Fruit fly (Drosophila melanogaster): ENCODE measurements around the gene TotE.

Gene TotE

DNA sequence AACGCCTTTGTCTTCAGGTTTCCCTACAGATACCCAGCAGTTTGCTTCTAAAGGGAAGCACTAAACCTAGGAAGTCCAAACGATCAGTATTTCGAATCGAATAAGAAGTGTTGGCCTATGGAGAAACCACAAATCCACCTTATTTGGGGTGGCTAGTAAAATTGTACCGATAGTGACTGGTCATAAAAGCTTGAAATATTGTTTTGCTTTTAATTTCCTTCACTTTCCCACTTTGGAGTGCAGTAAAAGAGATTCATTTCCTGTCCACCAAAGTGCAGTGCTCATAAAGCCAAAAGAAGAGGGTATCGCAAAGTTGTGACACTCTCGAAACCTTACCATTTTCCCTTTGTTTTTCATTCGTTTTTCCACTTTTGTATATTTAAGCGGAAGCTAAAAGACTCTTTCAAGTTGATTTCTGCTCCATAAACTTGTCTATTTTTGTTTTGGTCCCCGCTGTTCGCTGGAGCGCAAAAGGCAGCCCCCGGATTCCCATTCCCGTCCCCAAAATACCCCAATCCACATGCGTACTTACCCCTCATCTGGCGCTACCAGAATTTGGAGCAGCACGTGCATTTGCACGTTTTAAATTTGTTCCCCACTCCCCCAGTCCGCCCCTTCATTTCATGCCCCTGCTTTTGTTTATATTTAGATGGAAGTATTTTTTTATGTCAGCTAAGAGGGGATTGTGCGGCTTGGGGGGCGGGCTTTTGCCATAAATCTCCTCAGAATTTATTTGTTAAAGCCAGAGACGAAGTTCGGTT is 14.6 kb downstream of the TotE start:
- TF ChIP-seq N (GFP tag; optimal IDR thresholded peaks at IDR 0.05) (no peak), OdsH (GFP tag; optimal IDR thresholded peaks at IDR 0.05) (no peak), CG9705 (GFP tag; optimal IDR thresholded peaks at IDR 0.05) (no peak), br (GFP tag; optimal IDR thresholded peaks at IDR 0.05) (no peak), tai (GFP tag; optimal IDR thresholded peaks at IDR 0.05) (no peak), HLH106 (tag; optimal IDR thresholded peaks at IDR 0.05) (no peak), sv (GFP tag; optimal IDR thresholded peaks at IDR 0.05) (no peak), dsf (GFP tag; optimal IDR thresholded peaks at IDR 0.05; ENCODE audit: borderline replicate concordance) (no peak), h (GFP tag; optimal IDR thresholded peaks at IDR 0.05) (no peak), foxo (GFP tag; optimal IDR thresholded peaks at IDR 0.05) (no peak), Dfd (GFP tag; optimal IDR thresholded peaks at IDR 0.05) (no peak), Hr83 (GFP tag; optimal IDR thresholded peaks at IDR 0.05; ENCODE audit: poor library complexity, severe bottlenecking) (no peak), brk (GFP tag; optimal IDR thresholded peaks at IDR 0.05) (no peak), fru (GFP tag; optimal IDR thresholded peaks at IDR 0.05) (no peak), ey (GFP tag; optimal IDR thresholded peaks at IDR 0.05) (no peak), Jra (GFP tag; optimal IDR thresholded peaks at IDR 0.05) (no peak), Rel (GFP tag; optimal IDR thresholded peaks at IDR 0.05) (no peak), Rel (tag; optimal IDR thresholded peaks at IDR 0.05) (no peak)

DNA sequence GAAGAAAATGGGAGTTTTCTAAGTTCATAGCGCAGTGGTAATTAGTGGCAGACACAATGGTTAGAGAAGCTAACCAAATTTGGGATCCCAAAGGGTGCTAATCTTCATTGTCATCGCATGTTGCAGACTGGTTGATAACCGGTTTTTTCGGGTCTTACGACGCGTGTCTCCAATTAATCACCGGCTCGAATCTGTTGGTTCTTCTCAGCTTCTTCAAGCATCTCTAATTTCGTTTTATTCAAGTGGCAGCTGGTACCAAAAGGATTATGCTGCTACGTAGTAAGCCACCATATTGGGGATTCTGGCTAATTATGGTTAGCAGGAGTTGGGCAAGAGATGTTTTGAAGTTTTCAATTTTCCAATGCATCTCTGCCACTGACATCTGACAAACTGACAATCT is 16.3 kb downstream of the TotE start:
- TF ChIP-seq brk (GFP tag; optimal IDR thresholded peaks at IDR 0.05), result no peak
- no peak for TF ChIP-seq OdsH (GFP tag; optimal IDR thresholded peaks at IDR 0.05)
- TF ChIP-seq GATAd (GFP tag; optimal IDR thresholded peaks at IDR 0.05), result no peak
- TF ChIP-seq dmrt93B (GFP tag; optimal IDR thresholded peaks at IDR 0.05), result no peak
- TF ChIP-seq HLH106 (tag; optimal IDR thresholded peaks at IDR 0.05), result no peak
- no peak for TF ChIP-seq Myc (optimal IDR thresholded peaks at IDR 0.05)
- no peak for TF ChIP-seq Hr83 (GFP tag; optimal IDR thresholded peaks at IDR 0.05; ENCODE audit: poor library complexity, severe bottlenecking)
- no peak for TF ChIP-seq woc (GFP tag; optimal IDR thresholded peaks at IDR 0.05)
- no peak for TF ChIP-seq dl (GFP tag; optimal IDR thresholded peaks at IDR 0.05; ENCODE audit: insufficient read depth in 1 of 2, partially characterized antibody in 2 of 2)
- TF ChIP-seq br (GFP tag; optimal IDR thresholded peaks at IDR 0.05), result no peak
- TF ChIP-seq Abd-B (GFP tag; optimal IDR thresholded peaks at IDR 0.05), result no peak
- no peak for TF ChIP-seq h (GFP tag; optimal IDR thresholded peaks at IDR 0.05)
- TF ChIP-seq CG32264 (GFP tag; optimal IDR thresholded peaks at IDR 0.05), result no peak
- TF ChIP-seq sv (GFP tag; optimal IDR thresholded peaks at IDR 0.05), result no peak

DNA sequence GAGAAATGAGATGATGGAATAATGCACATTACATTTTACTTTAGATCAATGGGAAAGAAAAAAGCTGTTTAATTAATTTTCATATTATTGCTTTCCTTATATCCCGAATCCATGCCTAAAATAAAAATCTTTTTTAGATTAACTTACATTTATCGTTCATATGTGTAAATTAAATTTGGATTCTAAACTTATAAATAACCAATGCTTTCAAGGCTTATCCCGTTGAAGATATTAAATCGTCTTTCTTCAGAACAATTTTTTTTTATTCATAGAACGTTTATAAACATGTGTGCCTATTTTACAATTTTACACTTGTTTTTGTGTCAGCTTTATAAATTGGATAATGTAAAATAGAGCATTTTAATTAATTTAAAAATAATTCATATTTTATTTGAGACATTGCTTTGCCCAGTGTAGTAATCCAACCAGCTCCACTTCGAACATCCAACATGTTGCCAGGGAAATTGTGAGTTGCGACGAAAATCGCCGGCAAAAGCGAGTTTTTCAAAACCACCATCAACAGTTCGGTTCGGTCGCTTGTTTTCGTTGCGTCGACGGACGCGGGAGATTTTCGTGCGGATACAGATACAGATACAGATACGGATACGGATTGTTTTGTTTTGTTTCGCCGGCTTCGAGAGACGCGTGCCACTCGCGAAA is 17.7 kb downstream of the TotE start:
- TF ChIP-seq Vsx2 (GFP tag; optimal IDR thresholded peaks at IDR 0.05; ENCODE audit: partially characterized antibody), result peak; percentile 40
- TF ChIP-seq fru (GFP tag; optimal IDR thresholded peaks at IDR 0.05), result peak; percentile 28
- TF ChIP-seq Dif (GFP tag; optimal IDR thresholded peaks at IDR 0.05; ENCODE audit: partially characterized antibody), result peak; percentile 23
- TF ChIP-seq h (GFP tag; optimal IDR thresholded peaks at IDR 0.05), result peak; percentile 46
- TF ChIP-seq pan (optimal IDR thresholded peaks at IDR 0.05), result no peak
- TF ChIP-seq Dfd (GFP tag; optimal IDR thresholded peaks at IDR 0.05), result no peak
- TF ChIP-seq woc (GFP tag; optimal IDR thresholded peaks at IDR 0.05), result peak; percentile 8
- TF ChIP-seq Hnf4 (GFP tag; optimal IDR thresholded peaks at IDR 0.05), result no peak
- TF ChIP-seq sage (GFP tag; optimal IDR thresholded peaks at IDR 0.05), result no peak
- no peak for TF ChIP-seq jim (GFP tag; optimal IDR thresholded peaks at IDR 0.05)
- TF ChIP-seq OdsH (GFP tag; optimal IDR thresholded peaks at IDR 0.05), result peak; percentile 77
- TF ChIP-seq sv (GFP tag; optimal IDR thresholded peaks at IDR 0.05), result peak; percentile 48
- TF ChIP-seq brk (GFP tag; optimal IDR thresholded peaks at IDR 0.05), result peak; percentile 40
- TF ChIP-seq psq (GFP tag; optimal IDR thresholded peaks at IDR 0.05), result peak; percentile 59
- no peak for TF ChIP-seq Rel (GFP tag; optimal IDR thresholded peaks at IDR 0.05)
- TF ChIP-seq Rel (tag; optimal IDR thresholded peaks at IDR 0.05), result no peak
- TF ChIP-seq HLH106 (tag; optimal IDR thresholded peaks at IDR 0.05), result peak; percentile 52
- no peak for TF ChIP-seq CG32264 (GFP tag; optimal IDR thresholded peaks at IDR 0.05)
- TF ChIP-seq usp (GFP tag; optimal IDR thresholded peaks at IDR 0.05), result no peak
- TF ChIP-seq foxo (GFP tag; optimal IDR thresholded peaks at IDR 0.05), result peak in 1 of 2 experiments; percentile 65
- TF ChIP-seq GATAd (GFP tag; optimal IDR thresholded peaks at IDR 0.05), result no peak
- no peak for TF ChIP-seq Hr83 (GFP tag; optimal IDR thresholded peaks at IDR 0.05; ENCODE audit: poor library complexity, severe bottlenecking)
- TF ChIP-seq Sp1 (GFP tag; optimal IDR thresholded peaks at IDR 0.05), result peak; percentile 49
- TF ChIP-seq rgr (GFP tag; optimal IDR thresholded peaks at IDR 0.05), result peak; percentile 51
- no peak for TF ChIP-seq tai (GFP tag; optimal IDR thresholded peaks at IDR 0.05)
- TF ChIP-seq lola (GFP tag; optimal IDR thresholded peaks at IDR 0.05), result no peak
- TF ChIP-seq ey (GFP tag; optimal IDR thresholded peaks at IDR 0.05), result peak; percentile 3
- TF ChIP-seq dmrt93B (GFP tag; optimal IDR thresholded peaks at IDR 0.05), result peak; percentile 45
- TF ChIP-seq CG9705 (GFP tag; optimal IDR thresholded peaks at IDR 0.05), result no peak
- no peak for TF ChIP-seq Abd-B (GFP tag; optimal IDR thresholded peaks at IDR 0.05)
- no peak for TF ChIP-seq dl (GFP tag; optimal IDR thresholded peaks at IDR 0.05; ENCODE audit: insufficient read depth in 1 of 2, partially characterized antibody in 2 of 2)
- TF ChIP-seq Myc (optimal IDR thresholded peaks at IDR 0.05), result no peak
- TF ChIP-seq br (GFP tag; optimal IDR thresholded peaks at IDR 0.05), result no peak

Data from whole organism, wandering third instar larva.